Worm (Caenorhabditis elegans) whole organism, mixed stage, embryonic: ENCODE results near the gene ddo-3.

Experiments used
- elt-3 ChIP-seq: fragments of 150-350 bp; optimal IDR thresholded peaks from 2 replicates; lab custom pipeline; 2014; ENCODE audit warnings: missing biosample characterization, missing genetic modification characterization
- flh-1 ChIP-seq: fragments of 200-800 bp; sonication (Bioruptor generic); optimal IDR thresholded peaks from 2 replicates; lab custom pipeline; 2018; ENCODE audit warnings: mild to moderate bottlenecking, missing genetic modification characterization, moderate library complexity, missing compliant biosample characterization
- ham-2 ChIP-seq: fragments of 200-800 bp; sonication (Bioruptor generic); optimal IDR thresholded peaks from 2 replicates; lab custom pipeline; 2018; ENCODE audit warnings: mild to moderate bottlenecking, missing genetic modification characterization, missing compliant biosample characterization
- lsy-2 ChIP-seq: fragments of 150-350 bp; optimal IDR thresholded peaks from 2 replicates; lab custom pipeline; 2014; ENCODE audit warnings: missing biosample characterization, missing genetic modification characterization
- mab-5 ChIP-seq: fragments of 150-350 bp; optimal IDR thresholded peaks from 2 replicates; lab custom pipeline; 2014; ENCODE audit warnings: missing biosample characterization, missing genetic modification characterization
- nhr-2 ChIP-seq: fragments of 150-350 bp; optimal IDR thresholded peaks from 2 replicates; lab custom pipeline; 2014; ENCODE audit warnings: missing biosample characterization, missing genetic modification characterization
- nhr-237 ChIP-seq: fragments of 150-350 bp; optimal IDR thresholded peaks from 2 replicates; lab custom pipeline; 2014; ENCODE audit warnings: missing biosample characterization, missing genetic modification characterization
- nhr-76 ChIP-seq: sonication (generic microtip); optimal IDR thresholded peaks from 2 replicates; lab custom pipeline; 2017; ENCODE audit warnings: missing biosample characterization, missing genetic modification characterization
- pha-4 ChIP-seq: fragments of 150-350 bp; optimal IDR thresholded peaks from 2 replicates; lab custom pipeline; 2018; ENCODE audit warnings: missing biosample characterization, missing genetic modification reagents, missing genetic modification characterization
- snpc-4 ChIP-seq: fragments of 150-350 bp; optimal IDR thresholded peaks from 2 replicates; lab custom pipeline; 2014; ENCODE audit warnings: missing biosample characterization, missing genetic modification characterization
- unc-62 ChIP-seq: fragments of 150-350 bp; optimal IDR thresholded peaks from 2 replicates; lab custom pipeline; 2014; ENCODE audit warnings: missing biosample characterization, missing genetic modification reagents, missing genetic modification characterization

ce11 chrIII:6601073-6601472 lies 13.4 kb downstream of the ddo-3 start, which contains the start of gene let-765:
- no peak for TF ChIP-seq flh-1 (GFP tag; lab: Kevin White, UChicago)
- no peak for TF ChIP-seq snpc-4 (tag; lab: Kevin White, UChicago)
- no peak for TF ChIP-seq ham-2
- TF ChIP-seq elt-3 (tag; lab: Kevin White, UChicago) = no peak
- no peak for TF ChIP-seq pha-4 (tag; lab: Kevin White, UChicago)
- TF ChIP-seq nhr-76 = no peak
- TF ChIP-seq nhr-2 = no peak
- no peak for TF ChIP-seq unc-62 (GFP tag; lab: Kevin White, UChicago)
- TF ChIP-seq mab-5 (tag; lab: Kevin White, UChicago) = no peak
- TF ChIP-seq lsy-2 (tag; lab: Kevin White, UChicago) = no peak
- no peak for TF ChIP-seq nhr-237 (tag; lab: Kevin White, UChicago)
